Worm (Caenorhabditis elegans): ENCODE results near the gene unc-39.

DNA sequence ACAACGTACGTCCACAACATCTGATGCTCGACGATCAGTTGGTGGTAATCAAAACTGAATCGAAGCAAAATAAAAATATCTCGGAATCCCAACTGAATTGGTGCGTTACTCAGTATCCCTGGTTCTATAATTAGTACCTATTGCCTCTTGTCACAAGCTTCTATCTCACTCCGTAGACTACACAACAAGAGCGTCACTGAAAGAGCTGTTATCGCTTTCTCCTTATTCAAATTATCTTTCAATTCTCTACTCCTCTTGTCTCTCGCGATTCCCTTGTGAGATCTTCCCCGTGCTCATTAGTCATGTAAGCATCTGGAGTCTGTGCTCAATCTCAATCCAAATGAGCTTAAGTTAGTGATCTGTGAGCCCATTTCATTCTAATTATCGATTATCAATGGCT, 36.2 kb upstream of the unc-39 start, which contains the start of gene srm-6:
- TF ChIP-seq pha-4 (tag; optimal IDR thresholded peaks at IDR 0.05) (no peak), unc-62 (GFP tag; optimal IDR thresholded peaks at IDR 0.05) (no peak), zfh-2 (GFP tag; conservative IDR thresholded peaks at IDR 0.05) (no peak), lag-1 (GFP tag; IDR thresholded peaks at IDR 0.05) (no peak), Y56A3A.18 (GFP tag; IDR thresholded peaks at IDR 0.05) (no peak), bed-2 (GFP tag; IDR thresholded peaks at IDR 0.05) (no peak), aptf-3 (GFP tag; IDR thresholded peaks at IDR 0.05) (no peak)

All from whole organism, young adult.